Worm (Caenorhabditis elegans) whole organism, L4 larva: Measurements from ENCODE around the gene rsks-1.

ENCODE experiments used
- F10B5.3 ChIP-seq: sonication (generic microtip); optimal IDR thresholded peaks from 2 replicates; lab custom pipeline; 2016; ENCODE audit warnings: mild to moderate bottlenecking, missing genetic modification characterization, missing compliant biosample characterization
- F26F4.8 ChIP-seq: fragments of 200-800 bp; sonication (Bioruptor generic); conservative IDR thresholded peaks from 2 replicates; pipeline ENCODE4 v1.3.6; 2022; ENCODE audit warnings: missing genetic modification characterization, missing compliant biosample characterization
- F49E8.2 ChIP-seq: sonication (generic microtip); optimal IDR thresholded peaks from 2 replicates; lab custom pipeline; 2016; ENCODE audit warnings: missing compliant biosample characterization, mild to moderate bottlenecking, missing genetic modification characterization, borderline replicate concordance
- R02D3.7 ChIP-seq: fragments of 150-350 bp; sonication (generic microtip); optimal IDR thresholded peaks from 3 replicates; lab custom pipeline; 2014; ENCODE audit warnings: missing biosample characterization, missing genetic modification characterization
- T20F7.1 ChIP-seq: fragments of 200-800 bp; sonication (Bioruptor generic); optimal IDR thresholded peaks from 2 replicates; lab custom pipeline; 2018; ENCODE audit warnings: mild to moderate bottlenecking, missing genetic modification characterization, missing compliant biosample characterization
- T26A8.4 ChIP-seq: fragments of 200-800 bp; sonication (Bioruptor generic); IDR thresholded peaks from 2 replicates; pipeline ENCODE4 v1.3.6; 2022; ENCODE audit warnings: missing genetic modification characterization, missing compliant biosample characterization
- Y5F2A.4 ChIP-seq: fragments of 200-800 bp; sonication (Bioruptor generic); optimal IDR thresholded peaks from 2 replicates; lab custom pipeline; 2018; ENCODE audit warnings: mild to moderate bottlenecking, missing genetic modification characterization, missing compliant biosample characterization
- ZK337.2 ChIP-seq: fragments of 200-800 bp; sonication (Bioruptor generic); IDR thresholded peaks from 2 replicates; pipeline ENCODE4 v1.3.6; 2022; ENCODE audit warnings: missing genetic modification reagents, missing genetic modification characterization, missing compliant biosample characterization
- aha-1 ChIP-seq: fragments of 150-350 bp; peaks from one replicate; lab custom pipeline; 2014; ENCODE audit warnings: missing biosample characterization, missing genetic modification characterization
- arid-1 ChIP-seq: fragments of 200-800 bp; sonication (Bioruptor generic); conservative IDR thresholded peaks from 2 replicates; pipeline ENCODE4 v1.3.6; 2022; ENCODE audit warnings: missing genetic modification reagents, missing genetic modification characterization, missing compliant biosample characterization
- attf-4 ChIP-seq: sonication (generic microtip); optimal IDR thresholded peaks from 3 replicates; lab custom pipeline; 2017; ENCODE audit warnings: missing biosample characterization, missing genetic modification characterization
- ctbp-1 ChIP-seq: fragments of 200-800 bp; sonication (Bioruptor generic); IDR thresholded peaks from 2 replicates; pipeline ENCODE4 v1.3.6; 2022; ENCODE audit warnings: missing genetic modification reagents, missing genetic modification characterization, missing compliant biosample characterization
- daf-16 ChIP-seq, 3 experiments: sonication (generic microtip); optimal IDR thresholded peaks; 2 replicates each; lab custom pipeline; 2016 to 2017; ENCODE audit warnings: missing genetic modification characterization in 3 of 3, missing genetic modification reagents in 3 of 3, mild to moderate bottlenecking in 2 of 3, missing compliant biosample characterization in 2 of 3, missing biosample characterization in 1 of 3, moderate library complexity in 1 of 3
- daf-19 ChIP-seq: fragments of 200-800 bp; sonication (Bioruptor generic); conservative IDR thresholded peaks from 2 replicates; pipeline ENCODE4 v1.3.6; 2022; ENCODE audit warnings: missing genetic modification characterization, missing compliant biosample characterization
- dmd-6 ChIP-seq: fragments of 200-800 bp; sonication (Bioruptor generic); IDR thresholded peaks from 2 replicates; pipeline ENCODE4 v1.3.6; 2022; ENCODE audit warnings: missing genetic modification reagents, missing genetic modification characterization, missing compliant biosample characterization
- dve-1 ChIP-seq: sonication (generic microtip); optimal IDR thresholded peaks from 2 replicates; lab custom pipeline; 2017; ENCODE audit warnings: antibody characterized with exemption, mild to moderate bottlenecking, missing genetic modification characterization, missing compliant biosample characterization; ENCODE audit not compliant: insufficient read depth
- fkh-10 ChIP-seq: fragments of 150-350 bp; optimal IDR thresholded peaks from 2 replicates; lab custom pipeline; 2014; ENCODE audit warnings: missing biosample characterization, missing genetic modification reagents, missing genetic modification characterization
- hif-1 ChIP-seq, 2 experiments: sonication (generic microtip); optimal IDR thresholded peaks; 2 replicates each; lab custom pipeline; 2016 to 2017; ENCODE audit warnings: missing compliant biosample characterization in 2 of 2, missing genetic modification characterization in 2 of 2, missing genetic modification reagents in 2 of 2, missing genotype in 2 of 2, mild to moderate bottlenecking in 1 of 2
- hlh-11 ChIP-seq: fragments of 200-800 bp; sonication (Bioruptor generic); optimal IDR thresholded peaks from 2 replicates; lab custom pipeline; 2018; ENCODE audit warnings: mild to moderate bottlenecking, missing genetic modification characterization, missing compliant biosample characterization
- hmg-1.1 ChIP-seq: fragments of 200-800 bp; sonication (Bioruptor generic); IDR thresholded peaks from 2 replicates; pipeline ENCODE4 v1.3.6; 2022; ENCODE audit warnings: missing genetic modification reagents, missing genetic modification characterization, missing compliant biosample characterization
- lin-1 ChIP-seq: fragments of 200-800 bp; sonication (Bioruptor generic); IDR thresholded peaks from 2 replicates; pipeline ENCODE4 v1.3.6; 2022; ENCODE audit warnings: missing genetic modification reagents, missing genetic modification characterization, missing compliant biosample characterization
- lin-13 ChIP-seq: fragments of 150-350 bp; optimal IDR thresholded peaks from 2 replicates; lab custom pipeline; 2014; ENCODE audit warnings: missing biosample characterization, missing genetic modification reagents, missing genetic modification characterization
- lin-29 ChIP-seq: fragments of 200-800 bp; sonication (Bioruptor generic); IDR thresholded peaks from 2 replicates; pipeline ENCODE4 v1.3.6; 2022; ENCODE audit warnings: missing genetic modification reagents, missing genetic modification characterization, missing compliant biosample characterization
- lin-39 ChIP-seq: fragments of 150-350 bp; optimal IDR thresholded peaks from 2 replicates; lab custom pipeline; 2014; ENCODE audit warnings: missing biosample characterization, missing genetic modification reagents, missing genetic modification characterization
- mep-1 ChIP-seq: fragments of 150-350 bp; sonication (generic microtip); optimal IDR thresholded peaks from 3 replicates; lab custom pipeline; 2014; ENCODE audit warnings: missing biosample characterization, missing genetic modification characterization
- mes-2 ChIP-seq: sonication (generic microtip); optimal IDR thresholded peaks from 2 replicates; lab custom pipeline; 2016; ENCODE audit warnings: missing genotype, mild to moderate bottlenecking, missing genetic modification characterization, missing compliant biosample characterization; ENCODE audit not compliant: poor library complexity, severe bottlenecking
- nhr-10 ChIP-seq: fragments of 150-350 bp; optimal IDR thresholded peaks from 2 replicates; lab custom pipeline; 2014; ENCODE audit warnings: missing biosample characterization, missing genetic modification characterization
- nhr-102 ChIP-seq: sonication (generic microtip); optimal IDR thresholded peaks from 2 replicates; lab custom pipeline; 2016; ENCODE audit warnings: mild to moderate bottlenecking, missing genetic modification characterization, moderate library complexity, missing compliant biosample characterization
- nhr-111 ChIP-seq: fragments of 200-800 bp; sonication (Bioruptor generic); optimal IDR thresholded peaks from 2 replicates; lab custom pipeline; 2018; ENCODE audit warnings: mild to moderate bottlenecking, missing genetic modification characterization, missing compliant biosample characterization
- nhr-28 ChIP-seq: fragments of 150-350 bp; optimal IDR thresholded peaks from 2 replicates; lab custom pipeline; 2014; ENCODE audit warnings: missing biosample characterization, missing genetic modification characterization
- nhr-77 ChIP-seq: fragments of 150-350 bp; optimal IDR thresholded peaks from 2 replicates; lab custom pipeline; 2014; ENCODE audit warnings: missing biosample characterization, missing genetic modification characterization
- pha-4 ChIP-seq, 2 experiments: fragments of 150-350 bp in 1 of 2; fragments of 200-800 bp in 1 of 2; sonication (Bioruptor generic) in 1 of 2; IDR thresholded peaks in 1 of 2; optimal IDR thresholded peaks in 1 of 2; 2 replicates each; pipeline versions ENCODE4 v1.3.6 to Lab custom; 2014 to 2022; ENCODE audit warnings: missing genetic modification characterization in 2 of 2, missing genetic modification reagents in 2 of 2, missing biosample characterization in 1 of 2, missing compliant biosample characterization in 1 of 2
- php-3 ChIP-seq: fragments of 200-800 bp; sonication (Bioruptor generic); IDR thresholded peaks from 2 replicates; pipeline ENCODE4 v1.3.6; 2022; ENCODE audit warnings: missing genetic modification reagents, missing genetic modification characterization, missing compliant biosample characterization
- pqm-1 ChIP-seq: sonication (generic microtip); optimal IDR thresholded peaks from 2 replicates; lab custom pipeline; 2017; ENCODE audit warnings: missing biosample characterization, missing genetic modification characterization
- set-16 ChIP-seq: fragments of 200-800 bp; sonication (Bioruptor generic); IDR thresholded peaks from 2 replicates; pipeline ENCODE4 v1.3.6; 2022; ENCODE audit warnings: missing genetic modification reagents, missing genetic modification characterization, missing compliant biosample characterization
- snpc-1.2 ChIP-seq: fragments of 200-800 bp; sonication (Bioruptor generic); IDR thresholded peaks from 2 replicates; pipeline ENCODE4 v1.3.6; 2022; ENCODE audit warnings: missing genetic modification reagents, missing genetic modification characterization, missing compliant biosample characterization
- tag-97 ChIP-seq: fragments of 200-800 bp; sonication (Bioruptor generic); IDR thresholded peaks from 2 replicates; pipeline ENCODE4 v1.3.6; 2022; ENCODE audit warnings: missing genetic modification characterization, missing compliant biosample characterization
- tra-1 ChIP-seq: fragments of 200-800 bp; sonication (Bioruptor generic); IDR thresholded peaks from 2 replicates; pipeline ENCODE4 v1.3.6; 2022; ENCODE audit warnings: missing genetic modification reagents, missing genetic modification characterization, missing compliant biosample characterization
- unc-62 ChIP-seq, 3 experiments: fragments of 150-350 bp in 1 of 3; sonication (generic microtip); optimal IDR thresholded peaks in 2 of 3; peaks in 1 of 3; 1 replicate in 1 of 3; 2 replicates in 2 of 3; lab custom pipeline; 2014 to 2017; ENCODE audit warnings: missing biosample characterization in 3 of 3, missing genetic modification characterization in 3 of 3, missing genetic modification reagents in 3 of 3, missing genotype in 1 of 3
- zfp-2 ChIP-seq: sonication (generic microtip); optimal IDR thresholded peaks from 2 replicates; lab custom pipeline; 2016; ENCODE audit warnings: mild to moderate bottlenecking, missing genetic modification characterization, missing compliant biosample characterization
- ztf-7 ChIP-seq: fragments of 150-350 bp; optimal IDR thresholded peaks from 2 replicates; lab custom pipeline; 2014; ENCODE audit warnings: missing biosample characterization, missing genetic modification characterization

The rsks-1 gene

ce11 chrIII:11244820-11245219, at the start of gene rsks-1:
Gene rsks-1 (plus strand): TSS chrIII:11245120.
- TF ChIP-seq hmg-1.1 (GFP tag; lab: Robert Waterston, UW), result no peak
- no peak for TF ChIP-seq nhr-77 (tag; lab: Kevin White, UChicago)
- no peak for TF ChIP-seq attf-4 (tag; lab: Kevin White, UChicago)
- TF ChIP-seq zfp-2 (tag; lab: Kevin White, UChicago), result no peak
- TF ChIP-seq F10B5.3 (tag; lab: Kevin White, UChicago), result no peak

- TF ChIP-seq fkh-10 (GFP tag; lab: Kevin White, UChicago) (no peak), ZK337.2 (no peak), arid-1 (GFP tag; lab: Robert Waterston, UW) (no peak), T20F7.1 (GFP tag; lab: Kevin White, UChicago) (no peak), hlh-11 (tag; lab: Kevin White, UChicago) (no peak), daf-16 (GFP tag; optimal IDR thresholded peaks at IDR 0.05; lab: Kevin White, UChicago) (no peak), daf-16 (tag; optimal IDR thresholded peaks at IDR 0.05; lab: Kevin White, UChicago) (no peak), aha-1 (peak; percentile 83)
- TF ChIP-seq, all 104 proteins: peak for 1
Observed at ce11 chrIII:11195140-11195539, 49.8 kb upstream of the rsks-1 start, which contains the start of gene tra-1. Gene tra-1 (minus strand): TSS chrIII:11195201.

- TF ChIP-seq daf-16 (GFP tag; optimal IDR thresholded peaks at IDR 0.05; lab: Kevin White, UChicago), result no peak
- TF ChIP-seq daf-16 (tag; optimal IDR thresholded peaks at IDR 0.05; lab: Kevin White, UChicago), result peak; percentile 65
- 0 out of 2 replicates have a peak, but pooled peaks have one; percentile 20 for TF ChIP-seq ctbp-1 (GFP tag; lab: Robert Waterston, UW)
- TF ChIP-seq dve-1 (tag; lab: Kevin White, UChicago), result peak; percentile 28
- TF ChIP-seq snpc-1.2 (GFP tag; lab: Robert Waterston, UW), result no peak
- TF ChIP-seq pqm-1 (tag; lab: Kevin White, UChicago), result peak; percentile 79
- TF ChIP-seq nhr-28 (tag; lab: Kevin White, UChicago), result peak; percentile 34
- TF ChIP-seq tra-1 (GFP tag; lab: Robert Waterston, UW), result peak; percentile 76
- 0 out of 2 replicates have a peak, but pooled peaks have one; percentile 10 for TF ChIP-seq lin-1 (GFP tag; lab: Robert Waterston, UW)
- TF ChIP-seq hlh-11 (tag; lab: Kevin White, UChicago), result peak; percentile 59
- no peak for TF ChIP-seq php-3 (GFP tag; lab: Robert Waterston, UW)
- TF ChIP-seq ztf-7 (tag; lab: Kevin White, UChicago), result no peak
- TF ChIP-seq dmd-6 (GFP tag; lab: Robert Waterston, UW), result peak; percentile 48
Observed at ce11 chrIII:11195553-11195952, 49.4 kb upstream of the rsks-1 start.

ce11 chrIII:11197327-11197726, 47.6 kb upstream of the rsks-1 start:
- TF ChIP-seq mes-2 (tag; lab: Kevin White, UChicago) (peak; percentile 9), fkh-10 (GFP tag; lab: Kevin White, UChicago) (no peak), tra-1 (GFP tag; lab: Robert Waterston, UW) (peak; percentile 69), T26A8.4 (GFP tag; lab: Robert Waterston, UW) (0 out of 2 replicates have a peak, but pooled peaks have one; percentile 49), dve-1 (tag; lab: Kevin White, UChicago) (peak; percentile 53), pha-4 (GFP tag; IDR thresholded peaks at IDR 0.05; lab: Robert Waterston, UW) (no peak), pha-4 (tag; optimal IDR thresholded peaks at IDR 0.05; lab: Kevin White, UChicago) (no peak), hmg-1.1 (GFP tag; lab: Robert Waterston, UW) (peak; percentile 26; the same call in 1 of the 2 replicates), aha-1 (peak; percentile 71), nhr-28 (tag; lab: Kevin White, UChicago) (peak; percentile 48), ztf-7 (tag; lab: Kevin White, UChicago) (no peak), nhr-10 (tag; lab: Kevin White, UChicago) (no peak), hif-1 (tag; optimal IDR thresholded peaks at IDR 0.05; lab: Kevin White, UChicago) (no peak), zfp-2 (tag; lab: Kevin White, UChicago) (no peak), lin-39 (tag; lab: Kevin White, UChicago) (no peak), lin-29 (GFP tag; lab: Robert Waterston, UW) (no peak), Y5F2A.4 (GFP tag; lab: Kevin White, UChicago) (no peak), nhr-102 (no peak), unc-62 (GFP tag; optimal IDR thresholded peaks at IDR 0.05 in 1 of 2; lab: Kevin White, UChicago) (no peak), unc-62 (tag; optimal IDR thresholded peaks at IDR 0.05; lab: Kevin White, UChicago) (no peak), lin-13 (GFP tag; lab: Kevin White, UChicago) (no peak), set-16 (GFP tag; lab: Robert Waterston, UW) (no peak), F26F4.8 (GFP tag; lab: Robert Waterston, UW) (no peak), nhr-111 (GFP tag; lab: Kevin White, UChicago) (no peak), F49E8.2 (tag; lab: Kevin White, UChicago) (no peak), R02D3.7 (tag; lab: Kevin White, UChicago) (no peak), pqm-1 (tag; lab: Kevin White, UChicago) (peak; percentile 87), tag-97 (GFP tag; lab: Robert Waterston, UW) (no peak), daf-19 (GFP tag; lab: Robert Waterston, UW) (no peak), mep-1 (no peak)
